Fruit fly (Drosophila melanogaster) whole organism, embryonic: ENCODE measurements around the gene CG13071.

Source experiments
- ATbp ChIP-seq: fragments of 200-800 bp; sonication (Bioruptor generic); optimal IDR thresholded peaks from 2 replicates; lab custom pipeline; 2017; ENCODE audit warnings: missing biosample characterization, mild to moderate bottlenecking, missing genetic modification characterization, missing genetic modification reagents
- CG10321 ChIP-seq: fragments of 200-800 bp; sonication (Bioruptor generic); IDR thresholded peaks from 2 replicates; pipeline ENCODE4 v1.3.6; 2022; ENCODE audit warnings: missing biosample characterization, missing genetic modification characterization
- CG11560 ChIP-seq: fragments of 200-800 bp; sonication (Bioruptor generic); IDR thresholded peaks from 3 replicates; pipeline ENCODE4 v1.3.6; 2022; ENCODE audit warnings: missing biosample characterization, missing genetic modification characterization
- CG11696 ChIP-seq: fragments of 200-800 bp; sonication (Bioruptor generic); IDR thresholded peaks from 2 replicates; pipeline ENCODE4 v1.3.6; 2022; ENCODE audit warnings: missing biosample characterization, missing genetic modification characterization
- CG14860 ChIP-seq: fragments of 200-800 bp; sonication (Bioruptor generic); IDR thresholded peaks from 3 replicates; pipeline ENCODE4 v1.3.6; 2022; ENCODE audit warnings: missing biosample characterization, missing genetic modification characterization; ENCODE audit not compliant: partially characterized antibody
- CG17186 ChIP-seq: fragments of 200-800 bp; sonication (Bioruptor generic); optimal IDR thresholded peaks from 3 replicates; lab custom pipeline; 2017; ENCODE audit warnings: missing biosample characterization, missing genetic modification reagents, missing genetic modification characterization
- CG17328 ChIP-seq: fragments of 200-800 bp; sonication (Bioruptor generic); IDR thresholded peaks from 2 replicates; pipeline ENCODE4 v1.3.6; 2022; ENCODE audit warnings: missing biosample characterization, missing genetic modification characterization
- CG1832 ChIP-seq: fragments of 200-800 bp; sonication (Bioruptor generic); optimal IDR thresholded peaks from 2 replicates; lab custom pipeline; 2017; ENCODE audit warnings: missing biosample characterization, mild to moderate bottlenecking, missing genetic modification characterization, inconsistent platforms
- CG18764 ChIP-seq: fragments of 200-800 bp; sonication (Bioruptor generic); optimal IDR thresholded peaks from 3 replicates; lab custom pipeline; 2016; ENCODE audit warnings: missing biosample characterization, missing genetic modification characterization
- CG32532 ChIP-seq: fragments of 200-800 bp; sonication (Bioruptor generic); IDR thresholded peaks from 2 replicates; pipeline ENCODE4 v1.3.6; 2022; ENCODE audit warnings: missing biosample characterization, missing genetic modification characterization
- CG34224 ChIP-seq: fragments of 200-800 bp; sonication (Bioruptor generic); IDR thresholded peaks from 3 replicates; pipeline ENCODE4 v1.3.6; 2022; ENCODE audit warnings: missing biosample characterization, missing genetic modification characterization; ENCODE audit not compliant: partially characterized antibody
- CG34376 ChIP-seq: fragments of 200-800 bp; sonication (Bioruptor generic); optimal IDR thresholded peaks from 2 replicates; lab custom pipeline; 2018; ENCODE audit warnings: missing biosample characterization, mild to moderate bottlenecking, missing genetic modification characterization
- CG5245 ChIP-seq: fragments of 200-800 bp; sonication (Bioruptor generic); optimal IDR thresholded peaks from 3 replicates; lab custom pipeline; 2016; ENCODE audit warnings: missing biosample characterization, missing genetic modification characterization
- CG7556 ChIP-seq: fragments of 200-800 bp; sonication (Bioruptor generic); optimal IDR thresholded peaks from 2 replicates; lab custom pipeline; 2017; ENCODE audit warnings: missing biosample characterization, mild to moderate bottlenecking, missing genetic modification characterization
- CG9797 ChIP-seq: fragments of 200-800 bp; sonication (Bioruptor generic); optimal IDR thresholded peaks from 3 replicates; lab custom pipeline; 2018; ENCODE audit warnings: missing biosample characterization, mild to moderate bottlenecking, missing genetic modification characterization
- CG9876 ChIP-seq: fragments of 200-800 bp; sonication (Bioruptor generic); optimal IDR thresholded peaks from 2 replicates; lab custom pipeline; 2016; ENCODE audit warnings: missing biosample characterization, missing genetic modification characterization
- Camta ChIP-seq: fragments of 200-800 bp; sonication (Bioruptor generic); optimal IDR thresholded peaks from 2 replicates; lab custom pipeline; 2016; ENCODE audit warnings: missing biosample characterization, missing genetic modification characterization
- CoRest ChIP-seq: fragments of 200-800 bp; sonication (Bioruptor generic); optimal IDR thresholded peaks from 3 replicates; lab custom pipeline; 2018; ENCODE audit warnings: missing biosample characterization, mild to moderate bottlenecking, missing genetic modification characterization, moderate library complexity
- Dip2 ChIP-seq: fragments of 200-800 bp; sonication (Bioruptor generic); IDR thresholded peaks from 2 replicates; pipeline ENCODE4 v1.3.6; 2022; ENCODE audit warnings: missing biosample characterization, missing genetic modification characterization
- E2f1 ChIP-seq: fragments of 200-800 bp; sonication (Bioruptor generic); IDR thresholded peaks from 2 replicates; pipeline ENCODE4 v1.3.6; 2022; ENCODE audit warnings: missing biosample characterization, missing genetic modification characterization
- GATAe ChIP-seq: fragments of 200-800 bp; sonication (Bioruptor generic); conservative IDR thresholded peaks from 2 replicates; pipeline ENCODE4 v1.3.6; 2022; ENCODE audit warnings: missing biosample characterization, missing genetic modification characterization
- Gsc ChIP-seq: fragments of 200-800 bp; sonication (Bioruptor generic); IDR thresholded peaks from 2 replicates; pipeline ENCODE4 v1.3.6; 2022; ENCODE audit warnings: missing biosample characterization, missing genetic modification characterization
- Lim3 ChIP-seq: fragments of 200-800 bp; sonication (Bioruptor generic); IDR thresholded peaks from 2 replicates; pipeline ENCODE4 v1.3.6; 2022; ENCODE audit warnings: missing biosample characterization, missing genetic modification characterization
- Neu2 ChIP-seq: fragments of 200-800 bp; sonication (Bioruptor generic); optimal IDR thresholded peaks from 3 replicates; lab custom pipeline; 2016; ENCODE audit warnings: missing biosample characterization, missing genetic modification characterization, borderline replicate concordance
- Sox100B ChIP-seq: fragments of 200-800 bp; sonication (Bioruptor generic); optimal IDR thresholded peaks from 3 replicates; lab custom pipeline; 2018; ENCODE audit warnings: missing biosample characterization, mild to moderate bottlenecking, missing genetic modification characterization
- Ssrp ChIP-seq: fragments of 200-800 bp; sonication (Bioruptor generic); optimal IDR thresholded peaks from 2 replicates; lab custom pipeline; 2018; ENCODE audit warnings: missing biosample characterization, mild to moderate bottlenecking, missing genetic modification characterization, moderate library complexity
- TFAM ChIP-seq: fragments of 200-800 bp; sonication (Bioruptor generic); optimal IDR thresholded peaks from 2 replicates; lab custom pipeline; 2017; ENCODE audit warnings: missing biosample characterization, missing genetic modification characterization, inconsistent platforms
- ase ChIP-seq: fragments of 200-800 bp; sonication (Bioruptor generic); IDR thresholded peaks from 3 replicates; pipeline ENCODE4 v1.3.6; 2022; ENCODE audit warnings: missing biosample characterization, missing genetic modification characterization
- cad ChIP-seq: fragments of >200 bp; optimal IDR thresholded peaks from 2 replicates; lab custom pipeline; 2017; ENCODE audit warnings: missing biosample characterization, missing genetic modification characterization
- crol ChIP-seq: fragments of 200-800 bp; sonication (Bioruptor generic); IDR thresholded peaks from 2 replicates; pipeline ENCODE4 v1.3.6; 2022; ENCODE audit warnings: missing biosample characterization, missing genetic modification characterization
- cwo ChIP-seq: fragments of 200-800 bp; sonication (Bioruptor generic); optimal IDR thresholded peaks from 3 replicates; lab custom pipeline; 2017; ENCODE audit warnings: missing biosample characterization, missing genetic modification characterization, mild to moderate bottlenecking, moderate library complexity, missing genetic modification reagents
- exex ChIP-seq: fragments of 200-800 bp; sonication (Bioruptor generic); optimal IDR thresholded peaks from 4 replicates; lab custom pipeline; 2018; ENCODE audit warnings: missing biosample characterization, mild to moderate bottlenecking, missing genetic modification characterization, moderate library complexity
- ftz-f1 ChIP-seq: fragments of 200-800 bp; sonication (Bioruptor generic); optimal IDR thresholded peaks from 2 replicates; lab custom pipeline; 2016; ENCODE audit warnings: missing biosample characterization, missing genetic modification characterization
- gcm ChIP-seq: fragments of 200-800 bp; sonication (Bioruptor generic); optimal IDR thresholded peaks from 2 replicates; lab custom pipeline; 2019; ENCODE audit warnings: missing biosample characterization, mild to moderate bottlenecking, missing genetic modification characterization, moderate library complexity
- kni ChIP-seq: fragments of 200-800 bp; sonication (Bioruptor generic); optimal IDR thresholded peaks from 3 replicates; lab custom pipeline; 2017; ENCODE audit warnings: mild to moderate bottlenecking, missing biosample characterization, missing genetic modification reagents, missing genetic modification characterization
- lilli ChIP-seq: fragments of 200-800 bp; sonication (Bioruptor generic); optimal IDR thresholded peaks from 3 replicates; lab custom pipeline; 2016; ENCODE audit warnings: missing biosample characterization, missing genetic modification characterization
- lov ChIP-seq, 2 experiments: fragments of 200-800 bp in 1 of 2; fragments of >200 bp in 1 of 2; sonication (Bioruptor generic) in 1 of 2; IDR thresholded peaks in 1 of 2; optimal IDR thresholded peaks in 1 of 2; 2 replicates in 1 of 2; 3 replicates in 1 of 2; pipeline versions ENCODE4 v1.3.6 to Lab custom; 2017 to 2022; ENCODE audit warnings: missing biosample characterization in 1 of 2, missing genetic modification characterization in 1 of 2
- mam ChIP-seq: fragments of 200-800 bp; sonication (Bioruptor generic); optimal IDR thresholded peaks from 3 replicates; lab custom pipeline; 2016; ENCODE audit warnings: missing biosample characterization, missing genetic modification characterization
- otp ChIP-seq: fragments of 200-800 bp; sonication (Bioruptor generic); IDR thresholded peaks from 3 replicates; pipeline ENCODE4, ENCODE4 v1.3.6; 2022; ENCODE audit warnings: missing biosample characterization, missing genetic modification characterization
- pan ChIP-seq, 4 experiments: fragments of >200 bp in 3 of 4; fragments of 200-800 bp in 1 of 4; sonication (Bioruptor generic) in 1 of 4; optimal IDR thresholded peaks in 3 of 4; IDR thresholded peaks in 1 of 4; 2 replicates each; pipeline versions ENCODE4 v1.3.6 to Lab custom; 2017 to 2022; ENCODE audit warnings: missing biosample characterization in 2 of 4, missing genetic modification characterization in 2 of 4, mixed read lengths in 1 of 4
- pfk ChIP-seq: fragments of 200-800 bp; sonication (Bioruptor generic); optimal IDR thresholded peaks from 2 replicates; lab custom pipeline; 2018; ENCODE audit warnings: missing biosample characterization, mild to moderate bottlenecking, missing genetic modification characterization, moderate library complexity
- schlank ChIP-seq: fragments of 200-800 bp; sonication (Bioruptor generic); optimal IDR thresholded peaks from 2 replicates; lab custom pipeline; 2018; ENCODE audit warnings: missing biosample characterization, mild to moderate bottlenecking, missing genetic modification characterization
- sisA ChIP-seq: fragments of 200-800 bp; sonication (Bioruptor generic); IDR thresholded peaks from 2 replicates; pipeline ENCODE4 v1.3.6; 2022; ENCODE audit warnings: missing biosample characterization, missing genetic modification characterization
- sob ChIP-seq: fragments of 200-800 bp; sonication (Bioruptor generic); IDR thresholded peaks from 2 replicates; pipeline ENCODE4 v1.3.6; 2022; ENCODE audit warnings: missing biosample characterization, missing genetic modification characterization
- stc ChIP-seq: fragments of 200-800 bp; sonication (Bioruptor generic); IDR thresholded peaks from 2 replicates; pipeline ENCODE4 v1.3.6; 2022; ENCODE audit warnings: missing biosample characterization, missing genetic modification characterization
- vnd ChIP-seq: fragments of 200-800 bp; sonication (Bioruptor generic); IDR thresholded peaks from 3 replicates; pipeline ENCODE4 v1.3.6; 2022; ENCODE audit warnings: missing biosample characterization, missing genetic modification characterization; ENCODE audit not compliant: partially characterized antibody
- wek ChIP-seq: fragments of 200-800 bp; sonication (Bioruptor generic); optimal IDR thresholded peaks from 3 replicates; lab custom pipeline; 2018; ENCODE audit warnings: missing biosample characterization, mild to moderate bottlenecking, missing genetic modification characterization, moderate library complexity
- zen ChIP-seq: fragments of 200-800 bp; sonication (Bioruptor generic); optimal IDR thresholded peaks from 3 replicates; lab custom pipeline; 2018; ENCODE audit warnings: missing biosample characterization, mild to moderate bottlenecking, missing genetic modification characterization, moderate library complexity
- zfh1 ChIP-seq: fragments of 200-800 bp; sonication (Bioruptor generic); IDR thresholded peaks from 3 replicates; pipeline ENCODE4 v1.3.6; 2022; ENCODE audit warnings: missing biosample characterization, missing genetic modification characterization

CG13071 gene

DNA sequence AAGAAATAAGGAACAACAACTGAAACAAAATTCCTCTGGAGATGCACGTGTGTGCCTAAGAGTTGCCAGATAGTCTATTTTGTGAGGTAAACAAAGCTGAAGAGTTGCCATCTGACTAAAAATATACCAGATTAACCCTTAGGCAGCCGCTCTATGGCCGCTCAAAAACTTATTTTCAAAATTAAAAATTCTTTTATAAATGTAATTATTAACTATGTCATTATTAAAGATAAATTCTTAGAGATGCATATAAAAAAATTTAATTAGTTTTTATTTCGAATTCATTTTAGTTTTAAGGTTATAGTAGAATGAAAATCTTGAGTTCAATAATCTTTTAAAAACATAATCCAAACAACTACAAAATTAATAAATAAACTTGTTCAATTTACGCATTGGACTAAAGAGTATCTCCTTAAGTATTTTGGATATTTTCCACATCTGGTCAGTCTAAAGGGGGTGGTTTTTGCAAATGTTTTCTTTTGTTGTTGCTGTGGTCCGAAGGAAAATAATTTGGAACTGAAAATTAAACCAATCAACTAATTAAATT, 33.8 kb upstream of the CG13071 start, which contains the start of gene Tmx3 (continued):
- no peak for TF ChIP-seq pan (optimal IDR thresholded peaks at IDR 0.05; lab: Kevin White, UChicago)
- peak in 1 of 2 experiments; percentile 95 for TF ChIP-seq pan (GFP tag; optimal IDR thresholded peaks at IDR 0.05 in 1 of 2, IDR thresholded peaks at IDR 0.05 in 1 of 2)
- TF ChIP-seq mam = peak; percentile 81
- TF ChIP-seq Sox100B (GFP tag; lab: Kevin White, UChicago) = peak; percentile 75
- peak; percentile 90 for TF ChIP-seq sisA
- TF ChIP-seq CG11560 (tag; lab: Robert Waterston, UW) = peak; percentile 63; the same call in 1 of the 3 replicates
- TF ChIP-seq CG9797 = peak; percentile 38
- TF ChIP-seq E2f1 = peak; percentile 92
- TF ChIP-seq CG17328 (GFP tag; lab: Robert Waterston, UW) = peak; percentile 89
- TF ChIP-seq CG14860 (GFP tag; lab: Robert Waterston, UW) = no peak
- TF ChIP-seq cad (GFP tag; lab: Kevin White, UChicago) = no peak
- peak; percentile 95 for TF ChIP-seq CoRest (tag; lab: Kevin White, UChicago)
- TF ChIP-seq Dip2 (GFP tag; lab: Robert Waterston, UW) = no peak
- peak; percentile 86 for TF ChIP-seq CG7556 (GFP tag; lab: Kevin White, UChicago)
- peak; percentile 50 for TF ChIP-seq ATbp (GFP tag; lab: Kevin White, UChicago)
- no peak for TF ChIP-seq vnd
- TF ChIP-seq Neu2 (GFP tag; lab: Kevin White, UChicago) = no peak
- 0 out of 2 replicates have a peak, but pooled peaks have one; percentile 32 for TF ChIP-seq Lim3 (GFP tag; lab: Robert Waterston, UW)
- peak; percentile 92 for TF ChIP-seq Ssrp (tag; lab: Kevin White, UChicago)
- no peak for TF ChIP-seq CG34224 (GFP tag; lab: Robert Waterston, UW)
- TF ChIP-seq cwo (GFP tag; lab: Kevin White, UChicago) = peak; percentile 90
- TF ChIP-seq crol (GFP tag; lab: Robert Waterston, UW) = 0 out of 2 replicates have a peak, but pooled peaks have one; percentile 20
- TF ChIP-seq exex (tag; lab: Kevin White, UChicago) = no peak
- TF ChIP-seq CG11696 (GFP tag; lab: Robert Waterston, UW) = no peak
- TF ChIP-seq CG34376 (GFP tag; lab: Kevin White, UChicago) = no peak
- TF ChIP-seq Camta (GFP tag; lab: Kevin White, UChicago) = peak; percentile 20
- TF ChIP-seq GATAe (GFP tag; lab: Robert Waterston, UW) = peak; percentile 42
- peak; percentile 88 for TF ChIP-seq zfh1 (GFP tag; lab: Robert Waterston, UW)
- TF ChIP-seq pfk (GFP tag; lab: Kevin White, UChicago) = no peak
- peak; percentile 89 for TF ChIP-seq zen (tag; lab: Kevin White, UChicago)
- TF ChIP-seq Gsc (GFP tag; lab: Robert Waterston, UW) = no peak
- peak; percentile 82 for TF ChIP-seq lilli
- TF ChIP-seq schlank = peak; percentile 27
- TF ChIP-seq CG1832 (GFP tag; lab: Kevin White, UChicago) = no peak
- TF ChIP-seq CG32532 (GFP tag; lab: Robert Waterston, UW) = peak; percentile 96
- no peak for TF ChIP-seq kni (GFP tag; lab: Kevin White, UChicago)
- TF ChIP-seq CG10321 (GFP tag; lab: Robert Waterston, UW) = peak; percentile 55; the same call in 1 of the 2 replicates
- TF ChIP-seq gcm (GFP tag; lab: Kevin White, UChicago) = peak; percentile 67
- peak; percentile 11 for TF ChIP-seq CG17186 (GFP tag; lab: Kevin White, UChicago)
- TF ChIP-seq lov (optimal IDR thresholded peaks at IDR 0.05; lab: Kevin White, UChicago) = no peak
- peak; percentile 73; the same call in 1 of the 3 replicates for TF ChIP-seq lov (GFP tag; IDR thresholded peaks at IDR 0.05; lab: Robert Waterston, UW)
- TF ChIP-seq wek = no peak
- no peak for TF ChIP-seq ftz-f1
- TF ChIP-seq TFAM (GFP tag; lab: Kevin White, UChicago) = no peak
- peak; percentile 86 for TF ChIP-seq ase (GFP tag; lab: Robert Waterston, UW)
- TF ChIP-seq CG9876 = no peak
- TF ChIP-seq CG18764 (GFP tag; lab: Kevin White, UChicago) = peak; percentile 53
- TF ChIP-seq CG5245 = peak; percentile 57
- peak; percentile 92 for TF ChIP-seq stc (GFP tag; lab: Robert Waterston, UW)
- peak; percentile 95 for TF ChIP-seq sob (GFP tag; lab: Robert Waterston, UW)
- peak; percentile 91 for TF ChIP-seq otp (GFP tag; lab: Robert Waterston, UW)
